Fruit fly (Drosophila melanogaster): ENCODE measurements around the gene xit.
A peak's percentile ranks its signal among the peaks of the same experiment; 100 is the strongest.

Gene xit

dm6 chrX:6804485-6805295 lies 16.1 kb upstream of the xit start (continued):
- TF ChIP-seq YL-1 (GFP tag; optimal IDR thresholded peaks at IDR 0.05) (no peak), Elba2 (GFP tag; optimal IDR thresholded peaks at IDR 0.05) (peak; percentile 12), CG10979 (tag; optimal IDR thresholded peaks at IDR 0.05) (peak; percentile 68), hth (optimal IDR thresholded peaks at IDR 0.05) (no peak), Ssrp (tag; optimal IDR thresholded peaks at IDR 0.05) (peak; percentile 60), bbx (GFP tag; IDR thresholded peaks at IDR 0.05; ENCODE audit: partially characterized antibody) (no peak; the same call in 1 of the 2 replicates), bcd (GFP tag; optimal IDR thresholded peaks at IDR 0.05) (no peak), MTF-1 (GFP tag; optimal IDR thresholded peaks at IDR 0.05; ENCODE audit: borderline replicate concordance) (peak; percentile 33), Bteb2 (GFP tag; optimal IDR thresholded peaks at IDR 0.05) (peak; percentile 75), CG17829 (tag; optimal IDR thresholded peaks at IDR 0.05) (peak; percentile 79), NFAT (GFP tag; IDR thresholded peaks at IDR 0.05) (peak; percentile 84), Doc3 (GFP tag; IDR thresholded peaks at IDR 0.05; ENCODE audit: partially characterized antibody) (no peak), CG2116 (GFP tag; optimal IDR thresholded peaks at IDR 0.05) (no peak), Dref (GFP tag; IDR thresholded peaks at IDR 0.05) (0 out of 2 replicates have a peak, but pooled peaks have one; percentile 16), CG8089 (GFP tag; optimal IDR thresholded peaks at IDR 0.05) (peak; percentile 14), HLH54F (GFP tag; optimal IDR thresholded peaks at IDR 0.05) (peak; percentile 70), salm (tag; optimal IDR thresholded peaks at IDR 0.05) (peak; percentile 74), hkb (optimal IDR thresholded peaks at IDR 0.05) (no peak), hkb (GFP tag; IDR thresholded peaks at IDR 0.05) (peak; percentile 91), CG18262 (tag; optimal IDR thresholded peaks at IDR 0.05) (peak; percentile 74), Doc2 (GFP tag; IDR thresholded peaks at IDR 0.05) (peak; percentile 62; the same call in 1 of the 2 replicates), ham (GFP tag; IDR thresholded peaks at IDR 0.05) (no peak), nerfin-1 (tag; optimal IDR thresholded peaks at IDR 0.05) (peak; percentile 64), exex (tag; optimal IDR thresholded peaks at IDR 0.05) (peak; percentile 23), pho (GFP tag; optimal IDR thresholded peaks at IDR 0.05) (peak; percentile 66), CG18011 (GFP tag; optimal IDR thresholded peaks at IDR 0.05) (peak; percentile 20), CG17802 (tag; optimal IDR thresholded peaks at IDR 0.05) (peak; percentile 34), CG11456 (GFP tag; IDR thresholded peaks at IDR 0.05) (peak; percentile 82), bsh (GFP tag; optimal IDR thresholded peaks at IDR 0.05) (peak; percentile 30 to 81), tap (tag; optimal IDR thresholded peaks at IDR 0.05) (no peak), pros (GFP tag; optimal IDR thresholded peaks at IDR 0.05) (no peak), Awh (GFP tag; IDR thresholded peaks at IDR 0.05) (peak; percentile 92), ash1 (GFP tag; optimal IDR thresholded peaks at IDR 0.05) (peak; percentile 56), crc (GFP tag; optimal IDR thresholded peaks at IDR 0.05) (peak; percentile 29), CG18764 (GFP tag; optimal IDR thresholded peaks at IDR 0.05) (peak; percentile 32), Optix (GFP tag; IDR thresholded peaks at IDR 0.05) (peak; percentile 89), CG2199 (GFP tag; IDR thresholded peaks at IDR 0.05) (peak; percentile 60; the same call in 1 of the 3 replicates), psq (GFP tag; optimal IDR thresholded peaks at IDR 0.05) (peak; percentile 27), pnt (GFP tag; optimal IDR thresholded peaks at IDR 0.05) (peak; percentile 63), zf30C (GFP tag; optimal IDR thresholded peaks at IDR 0.05) (no peak), Dip3 (GFP tag; optimal IDR thresholded peaks at IDR 0.05) (peak; percentile 82), Six4 (GFP tag; optimal IDR thresholded peaks at IDR 0.05) (peak; percentile 53), wek (GFP tag; optimal IDR thresholded peaks at IDR 0.05) (peak; percentile 47), Blimp-1 (GFP tag; optimal IDR thresholded peaks at IDR 0.05) (no peak), MBD-R2 (GFP tag; IDR thresholded peaks at IDR 0.05) (peak; percentile 67; the same call in 1 of the 2 replicates), tna (GFP tag; IDR thresholded peaks at IDR 0.05; ENCODE audit: partially characterized antibody) (no peak), CG32772 (GFP tag; IDR thresholded peaks at IDR 0.05) (peak; percentile 91), emc (GFP tag; optimal IDR thresholded peaks at IDR 0.05) (no peak), btn (GFP tag; optimal IDR thresholded peaks at IDR 0.05) (no peak)
